Fruit fly (Drosophila melanogaster) whole organism, pupa: ENCODE data around the gene CG5535.

Source experiments
- CG17806 ChIP-seq: fragments of 200-800 bp; sonication (Bioruptor generic); optimal IDR thresholded peaks from 2 replicates; lab custom pipeline; 2018; ENCODE audit warnings: missing biosample characterization, mild to moderate bottlenecking, missing genetic modification characterization, moderate library complexity
- CG4496 ChIP-seq: fragments of 200-800 bp; sonication (Bioruptor generic); IDR thresholded peaks from 3 replicates; pipeline ENCODE4 v1.3.6; 2022; ENCODE audit warnings: missing biosample characterization, missing genetic modification characterization
- D1 ChIP-seq: fragments of 200-800 bp; sonication (Bioruptor generic); optimal IDR thresholded peaks from 2 replicates; lab custom pipeline; 2018; ENCODE audit warnings: missing biosample characterization, mild to moderate bottlenecking, missing genetic modification characterization, moderate library complexity
- Pif1B ChIP-seq: fragments of 200-800 bp; sonication (Bioruptor generic); optimal IDR thresholded peaks from 3 replicates; lab custom pipeline; 2016; ENCODE audit warnings: missing biosample characterization, missing genetic modification characterization
- rn ChIP-seq: fragments of 200-800 bp; sonication (Bioruptor generic); IDR thresholded peaks from 2 replicates; pipeline ENCODE4 v1.3.6; 2022; ENCODE audit warnings: missing biosample characterization, missing genetic modification characterization

DNA sequence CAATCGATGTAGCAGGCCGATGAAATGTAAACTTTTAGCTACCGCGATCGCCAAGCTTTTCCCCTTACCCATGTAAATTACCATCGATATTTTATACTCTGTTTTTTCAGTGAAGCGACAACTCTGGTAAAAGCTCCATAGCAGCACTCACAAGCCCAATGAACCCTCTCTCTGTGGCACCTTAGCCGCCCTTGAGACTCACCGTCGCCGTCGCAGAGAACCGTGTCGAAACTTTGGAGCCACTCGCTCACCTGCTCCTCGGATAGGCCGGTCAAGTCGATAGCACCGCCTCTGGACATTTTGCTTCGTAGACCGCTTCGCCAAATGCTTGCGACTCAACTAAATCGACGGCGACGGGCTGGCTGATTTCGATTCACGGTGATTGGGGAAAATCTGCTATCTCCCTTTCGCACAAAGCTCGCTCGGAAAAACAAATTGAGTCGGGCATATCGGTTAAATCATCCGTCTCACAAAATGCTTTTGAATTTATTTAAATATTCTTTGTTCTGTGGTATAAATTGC lies 15.4 kb downstream of the CG5535 start, which contains the start of gene CG5577:
- TF ChIP-seq CG17806 (tag; lab: Kevin White, UChicago) (no peak), rn (GFP tag; lab: Robert Waterston, UW) (no peak), Pif1B (GFP tag; lab: Kevin White, UChicago) (no peak), D1 (tag; lab: Kevin White, UChicago) (no peak), CG4496 (GFP tag; lab: Robert Waterston, UW) (peak; percentile 87)
